Worm (Caenorhabditis elegans): Measurements from ENCODE around the gene zif-1.

DNA sequence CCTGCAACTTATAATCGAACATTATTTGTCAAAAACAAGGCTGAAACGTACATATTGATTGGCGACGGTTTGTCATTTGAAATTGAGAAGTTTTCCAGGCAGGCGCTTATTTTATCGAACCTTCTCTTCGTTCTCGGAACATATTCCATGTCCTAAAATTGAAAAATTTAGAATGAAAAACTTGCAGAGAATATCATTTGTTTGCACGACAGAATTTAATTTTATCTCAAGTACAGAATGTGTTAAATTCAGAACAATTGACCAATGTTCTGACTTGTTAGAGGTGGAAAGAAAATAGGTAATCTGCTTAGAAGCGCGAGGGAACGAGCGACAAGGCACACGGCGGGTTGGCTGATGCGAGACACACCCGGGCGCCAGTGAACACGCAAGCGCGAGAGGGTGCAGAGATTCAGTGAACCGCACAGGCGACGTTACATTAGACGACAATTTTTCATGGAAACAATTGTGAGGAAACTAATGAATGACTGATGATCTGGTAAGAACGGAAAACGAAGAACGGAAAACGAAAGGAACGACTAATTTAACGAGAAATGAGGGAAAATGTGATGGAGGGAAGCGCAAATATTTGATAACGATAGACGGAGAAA is 49.9 kb downstream of the zif-1 start:
- no peak for TF ChIP-seq ceh-13 (GFP tag; optimal IDR thresholded peaks at IDR 0.05)
- TF ChIP-seq ets-7 (tag; optimal IDR thresholded peaks at IDR 0.05), result no peak
- TF ChIP-seq hnd-1 (tag; optimal IDR thresholded peaks at IDR 0.05), result no peak
- no peak for TF ChIP-seq pes-1 (GFP tag; IDR thresholded peaks at IDR 0.05)
- TF ChIP-seq ama-1 (optimal IDR thresholded peaks at IDR 0.05), result no peak
- no peak for TF ChIP-seq tra-4 (tag; optimal IDR thresholded peaks at IDR 0.05)
- no peak for TF ChIP-seq F13C5.2 (tag; optimal IDR thresholded peaks at IDR 0.05)
- peak; percentile 33; the same call in 1 of the 2 replicates for TF ChIP-seq sea-1 (GFP tag; conservative IDR thresholded peaks at IDR 0.05)
